Worm (Caenorhabditis elegans) whole organism, L2 larva: ENCODE measurements around the gene srx-90.

Source experiments
- F13H6.1 ChIP-seq: sonication (generic microtip); optimal IDR thresholded peaks from 2 replicates; lab custom pipeline; 2016; ENCODE audit warnings: missing genetic modification characterization, missing compliant biosample characterization
- ceh-82 ChIP-seq: fragments of 150-350 bp; optimal IDR thresholded peaks from 2 replicates; lab custom pipeline; 2014; ENCODE audit warnings: missing biosample characterization, missing genetic modification characterization
- gmeb-1 ChIP-seq: fragments of 150-350 bp; optimal IDR thresholded peaks from 2 replicates; lab custom pipeline; 2014; ENCODE audit warnings: missing biosample characterization, missing genetic modification characterization
- lin-13 ChIP-seq: fragments of 150-350 bp; optimal IDR thresholded peaks from 2 replicates; lab custom pipeline; 2014; ENCODE audit warnings: missing biosample characterization, missing genetic modification reagents, missing genetic modification characterization
- lsy-2 ChIP-seq, 2 experiments: fragments of 150-350 bp in 1 of 2; sonication (generic microtip) in 1 of 2; optimal IDR thresholded peaks; 2 replicates each; lab custom pipeline; 2014 to 2017; ENCODE audit warnings: missing biosample characterization in 2 of 2, missing genetic modification characterization in 2 of 2
- mab-5 ChIP-seq: fragments of 150-350 bp; optimal IDR thresholded peaks from 2 replicates; lab custom pipeline; 2014; ENCODE audit warnings: missing biosample characterization, missing genetic modification characterization
- nhr-12 ChIP-seq: fragments of 150-350 bp; optimal IDR thresholded peaks from 2 replicates; lab custom pipeline; 2014; ENCODE audit warnings: missing biosample characterization, missing genetic modification characterization
- nhr-23 ChIP-seq: fragments of 150-350 bp; optimal IDR thresholded peaks from 2 replicates; lab custom pipeline; 2014; ENCODE audit warnings: missing biosample characterization, missing genetic modification reagents, missing genetic modification characterization
- nhr-25 ChIP-seq: fragments of 150-350 bp; sonication (generic microtip); optimal IDR thresholded peaks from 3 replicates; lab custom pipeline; 2014; ENCODE audit warnings: missing biosample characterization, missing genetic modification characterization
- nhr-6 ChIP-seq: fragments of 150-350 bp; optimal IDR thresholded peaks from 2 replicates; lab custom pipeline; 2014; ENCODE audit warnings: missing biosample characterization, missing genetic modification characterization
- nhr-77 ChIP-seq: fragments of 150-350 bp; optimal IDR thresholded peaks from 2 replicates; lab custom pipeline; 2014; ENCODE audit warnings: missing biosample characterization, missing genetic modification characterization
- skn-1 ChIP-seq: sonication (generic microtip); optimal IDR thresholded peaks from 2 replicates; lab custom pipeline; 2017; ENCODE audit warnings: missing biosample characterization, missing genetic modification characterization
- snpc-4 ChIP-seq: fragments of 150-350 bp; optimal IDR thresholded peaks from 2 replicates; lab custom pipeline; 2014; ENCODE audit warnings: missing biosample characterization, missing genetic modification characterization

DNA sequence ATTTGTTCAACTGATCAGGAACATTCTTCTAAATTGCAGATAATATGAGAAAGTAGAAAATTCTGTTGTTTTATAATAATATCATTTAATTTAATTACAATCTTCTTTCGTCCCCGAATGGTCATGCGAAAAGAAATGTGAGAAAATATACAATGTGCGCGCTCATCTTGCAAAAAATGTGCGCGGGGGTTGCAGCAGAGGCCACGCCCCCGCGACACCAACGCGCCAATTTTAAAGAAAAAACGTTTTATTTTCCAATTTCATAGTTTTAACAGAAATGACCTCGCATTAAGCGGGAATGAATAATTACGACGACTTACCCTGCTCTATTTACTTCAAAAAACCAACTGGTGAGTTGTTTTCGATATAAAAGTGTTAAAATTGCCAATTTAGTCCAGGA is 29.6 kb downstream of the srx-90 start, which contains the start of gene sas-5:
- TF ChIP-seq lsy-2 (tag; optimal IDR thresholded peaks at IDR 0.05; lab: Kevin White, UChicago) (peak; percentile 51 to 75), nhr-23 (no peak), gmeb-1 (tag; lab: Kevin White, UChicago) (peak; percentile 92), snpc-4 (tag; lab: Kevin White, UChicago) (peak; percentile 62), skn-1 (tag; lab: Kevin White, UChicago) (no peak), ceh-82 (tag; lab: Kevin White, UChicago) (peak; percentile 85), nhr-25 (tag; lab: Kevin White, UChicago) (peak; percentile 76), nhr-77 (no peak), nhr-6 (tag; lab: Kevin White, UChicago) (peak; percentile 32), nhr-12 (tag; lab: Kevin White, UChicago) (no peak), lin-13 (GFP tag; lab: Kevin White, UChicago) (peak; percentile 57), F13H6.1 (tag; lab: Kevin White, UChicago) (peak; percentile 56), mab-5 (tag; lab: Kevin White, UChicago) (peak; percentile 53)
